Worm (Caenorhabditis elegans) whole organism, late embryonic: ENCODE results near the gene rpb-12.

ENCODE experiments used
- F13H6.1 ChIP-seq: sonication (generic microtip); optimal IDR thresholded peaks from 2 replicates; lab custom pipeline; 2016; ENCODE audit warnings: missing genetic modification characterization, missing compliant biosample characterization
- ama-1 ChIP-seq: fragments of 150-350 bp; optimal IDR thresholded peaks from 2 replicates; lab custom pipeline; 2014
- fkh-10 ChIP-seq: fragments of 150-350 bp; optimal IDR thresholded peaks from 2 replicates; lab custom pipeline; 2014; ENCODE audit warnings: missing biosample characterization, missing genetic modification reagents, missing genetic modification characterization
- lin-11 ChIP-seq: fragments of 200-800 bp; sonication (Bioruptor generic); optimal IDR thresholded peaks from 2 replicates; lab custom pipeline; 2018; ENCODE audit warnings: mild to moderate bottlenecking, missing genetic modification characterization, missing compliant biosample characterization
- nhr-11 ChIP-seq: fragments of 150-350 bp; optimal IDR thresholded peaks from 2 replicates; lab custom pipeline; 2014; ENCODE audit warnings: missing biosample characterization, missing genetic modification characterization
- ref-2 ChIP-seq: sonication (generic microtip); optimal IDR thresholded peaks from 2 replicates; lab custom pipeline; 2016; ENCODE audit warnings: missing genetic modification characterization, missing compliant biosample characterization
- tbx-2 ChIP-seq: sonication (generic microtip); optimal IDR thresholded peaks from 2 replicates; lab custom pipeline; 2016; ENCODE audit warnings: missing genetic modification characterization, missing compliant biosample characterization
- unc-55 ChIP-seq: sonication (generic microtip); optimal IDR thresholded peaks from 2 replicates; lab custom pipeline; 2017; ENCODE audit warnings: missing biosample characterization, missing genetic modification reagents, missing genetic modification characterization

- TF ChIP-seq ref-2 (tag; lab: Kevin White, UChicago) (no peak), tbx-2 (tag; lab: Kevin White, UChicago) (peak; percentile 35), nhr-11 (tag; lab: Kevin White, UChicago) (no peak), F13H6.1 (tag; lab: Kevin White, UChicago) (no peak), unc-55 (GFP tag; lab: Kevin White, UChicago) (no peak), lin-11 (no peak), fkh-10 (GFP tag; lab: Kevin White, UChicago) (no peak), ama-1 (no peak)
Measured at ce11 chrIV:9146819-9147518, at the start of gene rpb-12, which contains the start of gene aly-2.
